Worm (Caenorhabditis elegans) whole organism, young adult: ENCODE measurements around the gene nlp-6.

Source experiments
- F33H1.4 ChIP-seq: fragments of 200-800 bp; sonication (Bioruptor generic); IDR thresholded peaks from 2 replicates; pipeline ENCODE4 v1.3.6; 2022; ENCODE audit warnings: missing genetic modification reagents, missing genetic modification characterization, missing compliant biosample characterization
- F37B4.10 ChIP-seq: fragments of 200-800 bp; sonication (Bioruptor generic); IDR thresholded peaks from 2 replicates; pipeline ENCODE4 v1.3.6; 2022; ENCODE audit warnings: missing genetic modification characterization, missing compliant biosample characterization
- F39B2.1 ChIP-seq: fragments of 200-800 bp; sonication (Bioruptor generic); IDR thresholded peaks from 2 replicates; pipeline ENCODE4 v1.3.6; 2022; ENCODE audit warnings: missing genetic modification reagents, missing genetic modification characterization, missing compliant biosample characterization
- F49E8.2 ChIP-seq: sonication (generic microtip); optimal IDR thresholded peaks from 3 replicates; lab custom pipeline; 2017; ENCODE audit warnings: missing genetic modification characterization, mild to moderate bottlenecking, missing compliant biosample characterization, antibody characterized with exemption, moderate library complexity; ENCODE audit not compliant: insufficient read depth
- K11D2.4 ChIP-seq: fragments of 200-800 bp; sonication (Bioruptor generic); IDR thresholded peaks from 2 replicates; pipeline ENCODE4 v1.3.6; 2022; ENCODE audit warnings: missing genetic modification reagents, missing genetic modification characterization, missing compliant biosample characterization
- T07F8.4 ChIP-seq: sonication (generic microtip); optimal IDR thresholded peaks from 2 replicates; lab custom pipeline; 2016; ENCODE audit warnings: mild to moderate bottlenecking, missing genetic modification characterization, moderate library complexity, missing compliant biosample characterization
- Y53F4B.3 ChIP-seq: fragments of 200-800 bp; sonication (Bioruptor generic); IDR thresholded peaks from 2 replicates; pipeline ENCODE4 v1.3.6; 2022; ENCODE audit warnings: missing genetic modification reagents, missing genetic modification characterization, missing compliant biosample characterization
- Y53G8AR.9 ChIP-seq: fragments of 200-800 bp; sonication (Bioruptor generic); conservative IDR thresholded peaks from 2 replicates; pipeline ENCODE4 v1.3.6; 2022; ENCODE audit warnings: missing genetic modification reagents, missing genetic modification characterization, missing compliant biosample characterization
- Y67H2A.10 ChIP-seq: fragments of 200-800 bp; sonication (Bioruptor generic); conservative IDR thresholded peaks from 2 replicates; pipeline ENCODE4 v1.3.6; 2022; ENCODE audit warnings: missing genetic modification reagents, missing genetic modification characterization, missing compliant biosample characterization
- Y95B8A.8 ChIP-seq: fragments of 200-800 bp; sonication (Bioruptor generic); IDR thresholded peaks from 2 replicates; pipeline ENCODE4 v1.3.6; 2022; ENCODE audit warnings: missing genetic modification reagents, missing genetic modification characterization, missing compliant biosample characterization
- aptf-3 ChIP-seq: fragments of 200-800 bp; sonication (Bioruptor generic); IDR thresholded peaks from 2 replicates; pipeline ENCODE4 v1.3.6; 2022; ENCODE audit warnings: missing genetic modification characterization, missing compliant biosample characterization
- atf-7 ChIP-seq: sonication (generic microtip); optimal IDR thresholded peaks from 2 replicates; lab custom pipeline; 2017; ENCODE audit warnings: mild to moderate bottlenecking, missing genetic modification characterization, missing compliant biosample characterization
- attf-3 ChIP-seq: fragments of 200-800 bp; sonication (Bioruptor generic); conservative IDR thresholded peaks from 2 replicates; pipeline ENCODE4 v1.3.6; 2022; ENCODE audit warnings: missing genetic modification reagents, missing genetic modification characterization, missing compliant biosample characterization
- attf-5 ChIP-seq: fragments of 200-800 bp; sonication (Bioruptor generic); optimal IDR thresholded peaks from 2 replicates; lab custom pipeline; 2018; ENCODE audit warnings: mild to moderate bottlenecking, missing genetic modification characterization, missing compliant biosample characterization
- ccch-3 ChIP-seq: fragments of 200-800 bp; sonication (Bioruptor generic); optimal IDR thresholded peaks from 2 replicates; lab custom pipeline; 2018; ENCODE audit warnings: mild to moderate bottlenecking, missing genetic modification characterization, missing compliant biosample characterization
- cebp-2 ChIP-seq: fragments of 200-800 bp; sonication (Bioruptor generic); IDR thresholded peaks from 2 replicates; pipeline ENCODE4 v1.3.6; 2022; ENCODE audit warnings: missing genetic modification characterization, missing compliant biosample characterization
- ceh-27 ChIP-seq: fragments of 200-800 bp; sonication (Bioruptor generic); optimal IDR thresholded peaks from 2 replicates; lab custom pipeline; 2018; ENCODE audit warnings: mild to moderate bottlenecking, missing genetic modification characterization, moderate library complexity, missing compliant biosample characterization
- ceh-58 ChIP-seq: fragments of 200-800 bp; sonication (Bioruptor generic); IDR thresholded peaks from 2 replicates; pipeline ENCODE4 v1.3.6; 2022; ENCODE audit warnings: missing genetic modification characterization, missing compliant biosample characterization
- ceh-91 ChIP-seq: fragments of 200-800 bp; sonication (Bioruptor generic); IDR thresholded peaks from 2 replicates; pipeline ENCODE4 v1.3.6; 2022; ENCODE audit warnings: missing genetic modification reagents, missing genetic modification characterization, missing compliant biosample characterization
- dpl-1 ChIP-seq: fragments of 150-350 bp; optimal IDR thresholded peaks from 2 replicates; lab custom pipeline; 2014; ENCODE audit warnings: missing biosample characterization, missing genetic modification reagents, missing genetic modification characterization
- ekl-4 ChIP-seq: fragments of 200-800 bp; sonication (Bioruptor generic); IDR thresholded peaks from 2 replicates; pipeline ENCODE4 v1.3.6; 2022; ENCODE audit warnings: missing genetic modification reagents, missing genetic modification characterization, missing compliant biosample characterization
- ets-4 ChIP-seq: fragments of 200-800 bp; sonication (Bioruptor generic); optimal IDR thresholded peaks from 2 replicates; lab custom pipeline; 2018; ENCODE audit warnings: mild to moderate bottlenecking, missing genetic modification characterization, missing compliant biosample characterization
- fkh-3 ChIP-seq: sonication (generic microtip); optimal IDR thresholded peaks from 2 replicates; lab custom pipeline; 2016; ENCODE audit warnings: mild to moderate bottlenecking, missing genetic modification characterization, missing compliant biosample characterization
- hmg-1.2 ChIP-seq: fragments of 200-800 bp; sonication (Bioruptor generic); IDR thresholded peaks from 2 replicates; pipeline ENCODE4 v1.3.6; 2022; ENCODE audit warnings: missing genetic modification reagents, missing genetic modification characterization, missing compliant biosample characterization
- hrde-1 ChIP-seq: sonication (generic microtip); optimal IDR thresholded peaks from 2 replicates; lab custom pipeline; 2016; ENCODE audit warnings: missing genetic modification characterization, mild to moderate bottlenecking, missing compliant biosample characterization, moderate library complexity, missing genotype, missing genetic modification reagents, borderline replicate concordance
- lag-1 ChIP-seq: fragments of 200-800 bp; sonication (Bioruptor generic); IDR thresholded peaks from 2 replicates; pipeline ENCODE4 v1.3.6; 2022; ENCODE audit warnings: missing genetic modification reagents, missing genetic modification characterization, missing compliant biosample characterization
- lin-26 ChIP-seq: fragments of 200-800 bp; sonication (Bioruptor generic); IDR thresholded peaks from 2 replicates; pipeline ENCODE4 v1.3.6; 2022; ENCODE audit warnings: missing genetic modification reagents, missing genetic modification characterization, missing compliant biosample characterization
- lin-54 ChIP-seq: fragments of 200-800 bp; sonication (Bioruptor generic); optimal IDR thresholded peaks from 2 replicates; lab custom pipeline; 2018; ENCODE audit warnings: mild to moderate bottlenecking, missing genetic modification characterization, missing compliant biosample characterization
- madf-3 ChIP-seq: fragments of 200-800 bp; sonication (Bioruptor generic); IDR thresholded peaks from 2 replicates; pipeline ENCODE4 v1.3.6; 2022; ENCODE audit warnings: missing genetic modification reagents, missing genetic modification characterization, missing compliant biosample characterization
- madf-6 ChIP-seq: fragments of 200-800 bp; sonication (Bioruptor generic); IDR thresholded peaks from 2 replicates; pipeline ENCODE4 v1.3.6; 2022; ENCODE audit warnings: missing genetic modification reagents, missing genetic modification characterization, missing compliant biosample characterization
- nfyb-1 ChIP-seq: fragments of 200-800 bp; sonication (Bioruptor generic); IDR thresholded peaks from 2 replicates; pipeline ENCODE4 v1.3.6; 2022; ENCODE audit warnings: missing genetic modification reagents, missing genetic modification characterization, missing compliant biosample characterization
- nhr-120 ChIP-seq: fragments of 200-800 bp; sonication (Bioruptor generic); IDR thresholded peaks from 2 replicates; pipeline ENCODE4 v1.3.6; 2022; ENCODE audit warnings: missing genetic modification characterization, missing compliant biosample characterization
- nhr-179 ChIP-seq: sonication (generic microtip); optimal IDR thresholded peaks from 2 replicates; lab custom pipeline; 2016; ENCODE audit warnings: mild to moderate bottlenecking, missing genetic modification characterization, missing compliant biosample characterization
- nhr-27 ChIP-seq: fragments of 200-800 bp; sonication (Bioruptor generic); optimal IDR thresholded peaks from 2 replicates; lab custom pipeline; 2018; ENCODE audit warnings: mild to moderate bottlenecking, missing genetic modification characterization, moderate library complexity, missing compliant biosample characterization
- pbrm-1 ChIP-seq: fragments of 200-800 bp; sonication (Bioruptor generic); IDR thresholded peaks from 2 replicates; pipeline ENCODE4 v1.3.6; 2022; ENCODE audit warnings: missing genetic modification reagents, missing genetic modification characterization, missing compliant biosample characterization
- pha-4 ChIP-seq: fragments of 150-350 bp; sonication (generic microtip); optimal IDR thresholded peaks from 2 replicates; lab custom pipeline; 2014; ENCODE audit warnings: missing biosample characterization, missing genetic modification reagents, missing genetic modification characterization
- rcor-1 ChIP-seq: fragments of 200-800 bp; sonication (Bioruptor generic); IDR thresholded peaks from 2 replicates; pipeline ENCODE4 v1.3.6; 2022; ENCODE audit warnings: missing genetic modification reagents, missing genetic modification characterization, missing compliant biosample characterization
- rec-8 ChIP-seq, 2 experiments: sonication (generic microtip); optimal IDR thresholded peaks; 2 replicates each; lab custom pipeline; 2016; ENCODE audit warnings: mild to moderate bottlenecking in 2 of 2, missing genetic modification characterization in 2 of 2, missing genetic modification reagents in 2 of 2, missing genotype in 2 of 2, missing biosample characterization in 1 of 2, missing compliant biosample characterization in 1 of 2, moderate library complexity in 1 of 2
- rpc-1 ChIP-seq, 2 experiments: fragments of 150-350 bp in 1 of 2; sonication (generic microtip) in 1 of 2; optimal IDR thresholded peaks; 2 replicates each; lab custom pipeline; 2014 to 2018; ENCODE audit warnings: missing biosample characterization in 1 of 2, missing genetic modification characterization in 1 of 2, missing genetic modification reagents in 1 of 2, missing genotype in 1 of 2
- unc-130 ChIP-seq: sonication (generic microtip); optimal IDR thresholded peaks from 2 replicates; lab custom pipeline; 2016; ENCODE audit warnings: missing genetic modification reagents, missing genetic modification characterization, missing compliant biosample characterization
- zfh-2 ChIP-seq: fragments of 200-800 bp; sonication (Bioruptor generic); conservative IDR thresholded peaks from 2 replicates; pipeline ENCODE4 v1.3.6; 2022; ENCODE audit warnings: missing genetic modification reagents, missing genetic modification characterization, missing compliant biosample characterization
- ztf-18 ChIP-seq: sonication (generic microtip); optimal IDR thresholded peaks from 2 replicates; lab custom pipeline; 2016; ENCODE audit warnings: missing genotype, mild to moderate bottlenecking, missing genetic modification characterization, missing compliant biosample characterization
- ztf-22 ChIP-seq: fragments of 200-800 bp; sonication (Bioruptor generic); optimal IDR thresholded peaks from 2 replicates; lab custom pipeline; 2018; ENCODE audit warnings: mild to moderate bottlenecking, missing genetic modification characterization, moderate library complexity, missing compliant biosample characterization
- ztf-3 ChIP-seq: fragments of 200-800 bp; sonication (Bioruptor generic); optimal IDR thresholded peaks from 2 replicates; lab custom pipeline; 2018; ENCODE audit warnings: mild to moderate bottlenecking, missing genetic modification characterization, missing compliant biosample characterization

nlp-6 gene

DNA sequence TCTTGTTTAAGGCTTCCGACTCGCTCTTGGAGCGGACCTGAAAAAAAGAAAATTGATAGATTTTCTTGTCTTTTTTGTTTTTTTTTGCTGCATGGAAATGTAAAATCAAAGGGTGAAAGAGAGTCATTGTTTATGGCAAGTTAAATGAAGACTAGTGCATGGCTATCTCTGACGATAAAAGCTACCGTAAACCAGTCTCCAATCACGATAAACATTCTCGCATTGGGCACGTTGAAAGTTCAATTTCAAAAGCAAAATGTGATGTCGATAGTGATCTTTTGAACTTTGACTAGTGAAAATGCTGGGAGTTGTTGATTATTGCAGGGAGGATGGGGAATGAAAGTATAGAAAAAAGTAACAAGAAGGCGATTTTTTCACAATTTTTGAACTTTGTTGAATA lies 35.6 kb upstream of the nlp-6 start:
- TF ChIP-seq zfh-2 (GFP tag; lab: Robert Waterston, UW) (no peak), unc-130 (no peak), K11D2.4 (GFP tag; lab: Robert Waterston, UW) (no peak), F33H1.4 (GFP tag; lab: Robert Waterston, UW) (no peak), lin-26 (no peak), aptf-3 (no peak), rcor-1 (GFP tag; lab: Robert Waterston, UW) (no peak), attf-3 (GFP tag; lab: Robert Waterston, UW) (no peak), hrde-1 (tag; lab: Kevin White, UChicago) (no peak), ztf-22 (GFP tag; lab: Kevin White, UChicago) (no peak), T07F8.4 (tag; lab: Kevin White, UChicago) (no peak), madf-3 (GFP tag; lab: Robert Waterston, UW) (no peak), pha-4 (tag; lab: Kevin White, UChicago) (no peak), ets-4 (GFP tag; lab: Kevin White, UChicago) (no peak), pbrm-1 (GFP tag; lab: Robert Waterston, UW) (no peak), attf-5 (GFP tag; lab: Kevin White, UChicago) (no peak), dpl-1 (no peak), F49E8.2 (tag; lab: Kevin White, UChicago) (no peak)

DNA sequence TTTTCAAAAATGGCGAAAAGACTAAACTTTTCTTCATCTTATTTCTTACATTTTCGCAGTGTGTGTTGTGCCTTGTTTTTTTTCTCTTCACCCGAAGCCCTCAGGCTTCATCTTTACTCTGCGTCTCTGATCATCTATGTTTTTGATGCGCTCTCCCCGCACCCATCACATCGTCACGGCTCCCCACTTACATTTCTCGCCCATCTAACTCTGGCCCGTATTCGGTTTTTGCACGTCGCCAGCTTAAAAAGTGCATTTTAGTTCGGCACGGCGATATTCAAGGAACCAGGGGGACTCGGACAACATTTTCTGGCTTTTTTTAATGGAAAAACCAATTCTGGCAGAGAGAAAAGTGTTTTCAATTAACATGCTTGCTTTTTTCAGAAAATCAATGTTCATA lies 34.9 kb upstream of the nlp-6 start:
- TF ChIP-seq Y53G8AR.9 (GFP tag; lab: Robert Waterston, UW): no peak
- peak; percentile 14 for TF ChIP-seq ceh-27 (GFP tag; lab: Kevin White, UChicago)
- TF ChIP-seq ceh-91 (GFP tag; lab: Robert Waterston, UW): no peak
- no peak; the same call in 1 of the 2 replicates for TF ChIP-seq K11D2.4 (GFP tag; lab: Robert Waterston, UW)
- TF ChIP-seq atf-7 (tag; lab: Kevin White, UChicago): no peak
- no peak for TF ChIP-seq ztf-3
- TF ChIP-seq lag-1 (GFP tag; lab: Robert Waterston, UW): no peak
- TF ChIP-seq lin-54: no peak
- TF ChIP-seq Y95B8A.8 (GFP tag; lab: Robert Waterston, UW): no peak
- TF ChIP-seq rec-8 (tag; optimal IDR thresholded peaks at IDR 0.05; lab: Kevin White, UChicago): no peak
- no peak for TF ChIP-seq ekl-4 (GFP tag; lab: Robert Waterston, UW)
- TF ChIP-seq pbrm-1 (GFP tag; lab: Robert Waterston, UW): no peak
- peak; percentile 5 for TF ChIP-seq attf-5 (GFP tag; lab: Kevin White, UChicago)

DNA sequence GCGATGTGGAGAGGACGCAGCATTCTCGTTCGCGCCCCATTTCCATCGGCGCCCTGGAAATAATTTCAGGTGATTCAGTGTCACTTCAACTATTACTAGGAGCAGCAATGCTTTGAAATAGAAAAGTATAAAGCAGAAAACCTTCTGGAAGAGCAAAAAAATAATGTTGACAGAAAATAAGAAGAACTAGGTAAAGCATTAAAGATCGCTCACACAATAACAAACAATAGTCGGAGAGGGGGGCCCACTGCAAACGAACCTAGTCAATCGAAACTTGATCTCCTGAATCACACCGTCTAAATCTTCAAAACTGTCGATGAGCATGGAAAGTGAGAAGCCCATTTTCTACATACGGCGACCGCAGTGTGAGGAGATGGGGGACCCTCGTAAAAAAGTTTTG lies 34.3 kb upstream of the nlp-6 start:
- no peak for TF ChIP-seq nhr-120 (GFP tag; lab: Robert Waterston, UW)
- no peak for TF ChIP-seq nhr-27
- no peak for TF ChIP-seq fkh-3 (tag; lab: Kevin White, UChicago)
- no peak for TF ChIP-seq ccch-3
- no peak for TF ChIP-seq rcor-1 (GFP tag; lab: Robert Waterston, UW)
- no peak for TF ChIP-seq ceh-58 (GFP tag; lab: Robert Waterston, UW)
- no peak for TF ChIP-seq madf-6 (GFP tag; lab: Robert Waterston, UW)
- no peak for TF ChIP-seq Y53G8AR.9 (GFP tag; lab: Robert Waterston, UW)
- TF ChIP-seq F37B4.10: no peak
- TF ChIP-seq Y67H2A.10: no peak
- TF ChIP-seq ztf-18 (tag; lab: Kevin White, UChicago): no peak
- TF ChIP-seq rpc-1 (optimal IDR thresholded peaks at IDR 0.05; lab: Kevin White, UChicago): no peak
- no peak for TF ChIP-seq rpc-1 (tag; optimal IDR thresholded peaks at IDR 0.05; lab: Kevin White, UChicago)
- no peak for TF ChIP-seq nfyb-1
- TF ChIP-seq F39B2.1: no peak
- TF ChIP-seq F33H1.4 (GFP tag; lab: Robert Waterston, UW): no peak
- TF ChIP-seq Y53F4B.3 (GFP tag; lab: Robert Waterston, UW): no peak
- no peak for TF ChIP-seq cebp-2 (GFP tag; lab: Robert Waterston, UW)
- TF ChIP-seq hmg-1.2 (GFP tag; lab: Robert Waterston, UW): no peak
- no peak for TF ChIP-seq nhr-179 (tag; lab: Kevin White, UChicago)
